Worm (Caenorhabditis elegans) whole organism, L2 larva: ENCODE data around the gene sri-60.

Source experiments
- dmd-4 ChIP-seq: sonication (generic microtip); optimal IDR thresholded peaks from 2 replicates; lab custom pipeline; 2017; ENCODE audit warnings: missing biosample characterization, missing genetic modification characterization
- elt-1 ChIP-seq: fragments of 150-350 bp; optimal IDR thresholded peaks from 2 replicates; lab custom pipeline; 2014; ENCODE audit warnings: missing biosample characterization, missing genetic modification characterization
- elt-3 ChIP-seq: sonication (generic microtip); optimal IDR thresholded peaks from 2 replicates; lab custom pipeline; 2017; ENCODE audit warnings: missing biosample characterization, missing genetic modification characterization
- mab-5 ChIP-seq: fragments of 150-350 bp; optimal IDR thresholded peaks from 2 replicates; lab custom pipeline; 2014; ENCODE audit warnings: missing biosample characterization, missing genetic modification characterization
- mbf-1 ChIP-seq: sonication (generic microtip); optimal IDR thresholded peaks from 2 replicates; lab custom pipeline; 2017; ENCODE audit warnings: missing biosample characterization, missing genetic modification characterization
- nhr-12 ChIP-seq: fragments of 150-350 bp; optimal IDR thresholded peaks from 2 replicates; lab custom pipeline; 2014; ENCODE audit warnings: missing biosample characterization, missing genetic modification characterization
- nhr-77 ChIP-seq: fragments of 150-350 bp; optimal IDR thresholded peaks from 2 replicates; lab custom pipeline; 2014; ENCODE audit warnings: missing biosample characterization, missing genetic modification characterization

DNA sequence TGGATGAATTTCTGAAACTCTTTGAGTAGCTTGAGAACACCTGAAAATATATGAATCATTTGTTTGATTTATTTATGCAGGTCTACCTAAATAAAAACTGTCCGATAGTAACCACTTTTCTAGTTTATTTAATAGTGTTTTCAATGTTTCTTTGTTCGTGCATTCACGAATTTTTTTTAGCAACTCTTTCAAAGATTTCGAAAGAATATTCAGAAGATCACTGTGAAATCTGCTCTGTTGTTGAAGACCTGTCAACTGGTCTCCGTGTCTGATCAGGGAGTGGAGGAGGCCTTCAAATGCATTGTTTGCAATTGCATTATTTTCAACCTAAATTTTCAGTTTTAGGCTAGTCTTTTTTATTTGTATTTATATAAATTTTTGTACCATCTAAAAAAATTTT, 7.3 kb upstream of the sri-60 start, which contains the start of gene T05A8.1:
- TF ChIP-seq mbf-1 (no peak), elt-1 (tag; lab: Kevin White, UChicago) (no peak), mab-5 (no peak), nhr-12 (no peak), nhr-77 (tag; lab: Kevin White, UChicago) (no peak), elt-3 (tag; lab: Kevin White, UChicago) (no peak), dmd-4 (no peak)
